Worm (Caenorhabditis elegans) whole organism, early embryonic: Measurements from ENCODE around the gene Y75B12B.3.

ENCODE experiments used
- B0310.2 ChIP-seq: sonication (generic microtip); optimal IDR thresholded peaks from 2 replicates; lab custom pipeline; 2016; ENCODE audit warnings: mild to moderate bottlenecking, missing genetic modification characterization, missing compliant biosample characterization
- F13C5.2 ChIP-seq: sonication (generic microtip); optimal IDR thresholded peaks from 2 replicates; lab custom pipeline; 2017; ENCODE audit warnings: mild to moderate bottlenecking, missing genetic modification characterization, inconsistent platforms, missing compliant biosample characterization
- hmbx-1 ChIP-seq: sonication (generic microtip); optimal IDR thresholded peaks from 2 replicates; lab custom pipeline; 2016; ENCODE audit warnings: mild to moderate bottlenecking, missing genetic modification characterization, missing compliant biosample characterization
- tbx-11 ChIP-seq: fragments of 200-800 bp; sonication (Bioruptor generic); IDR thresholded peaks from 2 replicates; pipeline ENCODE4 v1.3.6; 2022; ENCODE audit warnings: missing genetic modification characterization, missing compliant biosample characterization

- TF ChIP-seq F13C5.2 (tag; lab: Kevin White, UChicago) = no peak
- no peak for TF ChIP-seq B0310.2 (tag; lab: Kevin White, UChicago)
- no peak for TF ChIP-seq hmbx-1 (tag; lab: Kevin White, UChicago)
- TF ChIP-seq tbx-11 = no peak
These were observed 34.1 kb downstream of the Y75B12B.3 start for ce11 chrV:15152010-15152409.
